Worm (Caenorhabditis elegans): Measurements from ENCODE around the gene msp-19.

The msp-19 gene

ce11 chrIV:5288932-5289331 lies 28.5 kb downstream of the msp-19 start:
- TF ChIP-seq ceh-24 (tag; optimal IDR thresholded peaks at IDR 0.05) (no peak), ceh-9 (tag; optimal IDR thresholded peaks at IDR 0.05) (no peak), npax-4 (tag; optimal IDR thresholded peaks at IDR 0.05) (no peak), ahr-1 (tag; optimal IDR thresholded peaks at IDR 0.05) (no peak), F13H6.1 (tag; optimal IDR thresholded peaks at IDR 0.05) (no peak), che-1 (tag; optimal IDR thresholded peaks at IDR 0.05) (no peak), T23F11.4 (GFP tag; optimal IDR thresholded peaks at IDR 0.05) (no peak), ceh-14 (tag; optimal IDR thresholded peaks at IDR 0.05) (no peak), ceh-31 (tag; optimal IDR thresholded peaks at IDR 0.05) (no peak), ceh-48 (tag; optimal IDR thresholded peaks at IDR 0.05) (no peak), ceh-18 (tag; optimal IDR thresholded peaks at IDR 0.05) (no peak), elt-4 (tag; optimal IDR thresholded peaks at IDR 0.05) (no peak), ceh-30 (tag; optimal IDR thresholded peaks at IDR 0.05) (no peak)

ce11 chrIV:5290547-5290946 lies 30.2 kb downstream of the msp-19 start, which contains the start of gene nlp-47:
TSS of gene nlp-47 (plus strand) at chrIV:5290847.
- TF ChIP-seq npax-4 (tag; optimal IDR thresholded peaks at IDR 0.05) (no peak), zip-5 (tag; optimal IDR thresholded peaks at IDR 0.05) (no peak), odd-2 (tag; optimal IDR thresholded peaks at IDR 0.05) (no peak), hlh-13 (GFP tag; optimal IDR thresholded peaks at IDR 0.05) (no peak), hlh-30 (tag; optimal IDR thresholded peaks at IDR 0.05; ENCODE audit: insufficient read depth) (no peak), ceh-6 (GFP tag; optimal IDR thresholded peaks at IDR 0.05) (no peak), ceh-48 (tag; optimal IDR thresholded peaks at IDR 0.05) (no peak), rnt-1 (tag; optimal IDR thresholded peaks at IDR 0.05) (no peak), F13H6.1 (tag; optimal IDR thresholded peaks at IDR 0.05) (no peak), fkh-6 (tag; optimal IDR thresholded peaks at IDR 0.05) (no peak)

- no peak for TF ChIP-seq pat-9 (tag; optimal IDR thresholded peaks at IDR 0.05)
- TF ChIP-seq odd-2 (tag; optimal IDR thresholded peaks at IDR 0.05), result no peak
- TF ChIP-seq nfya-1 (tag; optimal IDR thresholded peaks at IDR 0.05), result no peak
- TF ChIP-seq lim-6 (tag; optimal IDR thresholded peaks at IDR 0.05), result no peak
- no peak for TF ChIP-seq hlh-13 (GFP tag; optimal IDR thresholded peaks at IDR 0.05)
- TF ChIP-seq ceh-31 (tag; optimal IDR thresholded peaks at IDR 0.05), result no peak
- no peak for TF ChIP-seq madf-2 (tag; optimal IDR thresholded peaks at IDR 0.05)
- TF ChIP-seq unc-55 (GFP tag; optimal IDR thresholded peaks at IDR 0.05), result no peak
- no peak for TF ChIP-seq pqm-1 (tag; optimal IDR thresholded peaks at IDR 0.05)
- TF ChIP-seq elt-4 (tag; optimal IDR thresholded peaks at IDR 0.05), result no peak
- TF ChIP-seq unc-3 (GFP tag; conservative IDR thresholded peaks at IDR 0.05), result no peak
- TF ChIP-seq unc-3 (tag; optimal IDR thresholded peaks at IDR 0.05), result no peak
- TF ChIP-seq mec-3 (tag; optimal IDR thresholded peaks at IDR 0.05; ENCODE audit: borderline replicate concordance), result no peak
- TF ChIP-seq tbx-2 (tag; optimal IDR thresholded peaks at IDR 0.05), result no peak
- no peak for TF ChIP-seq ahr-1 (tag; optimal IDR thresholded peaks at IDR 0.05)
- no peak for TF ChIP-seq fax-1 (tag; optimal IDR thresholded peaks at IDR 0.05)
- TF ChIP-seq K09A11.1 (tag; optimal IDR thresholded peaks at IDR 0.05; ENCODE audit: insufficient read depth), result no peak
- no peak for TF ChIP-seq sox-2 (GFP tag; IDR thresholded peaks at IDR 0.05)
- TF ChIP-seq nhr-232 (tag; optimal IDR thresholded peaks at IDR 0.05), result no peak
- no peak for TF ChIP-seq che-1 (tag; optimal IDR thresholded peaks at IDR 0.05)
Observed at ce11 chrIV:5291207-5291606, 30.8 kb downstream of the msp-19 start.

- TF ChIP-seq syd-9 (tag; optimal IDR thresholded peaks at IDR 0.05), result no peak
- TF ChIP-seq dmd-4 (tag; optimal IDR thresholded peaks at IDR 0.05; ENCODE audit: borderline replicate concordance), result no peak
- TF ChIP-seq unc-55 (GFP tag; optimal IDR thresholded peaks at IDR 0.05), result no peak
- TF ChIP-seq sdc-2 (tag; optimal IDR thresholded peaks at IDR 0.05), result no peak
- no peak for TF ChIP-seq ref-2 (tag; optimal IDR thresholded peaks at IDR 0.05)
- TF ChIP-seq ttx-3 (tag; optimal IDR thresholded peaks at IDR 0.05), result no peak
- TF ChIP-seq ceh-30 (tag; optimal IDR thresholded peaks at IDR 0.05), result no peak
- no peak for TF ChIP-seq Y22D7AL.16 (tag; optimal IDR thresholded peaks at IDR 0.05)
- no peak for TF ChIP-seq ztf-16 (tag; optimal IDR thresholded peaks at IDR 0.05)
- TF ChIP-seq pqm-1 (tag; optimal IDR thresholded peaks at IDR 0.05), result no peak
- TF ChIP-seq gmeb-2 (tag; optimal IDR thresholded peaks at IDR 0.05), result no peak
- TF ChIP-seq npax-4 (tag; optimal IDR thresholded peaks at IDR 0.05), result no peak
- no peak for TF ChIP-seq T23F11.4 (GFP tag; optimal IDR thresholded peaks at IDR 0.05)
- TF ChIP-seq mec-3 (tag; optimal IDR thresholded peaks at IDR 0.05; ENCODE audit: borderline replicate concordance), result no peak
Observed at ce11 chrIV:5294467-5294866, 34.1 kb downstream of the msp-19 start.
